Fruit fly (Drosophila melanogaster) whole organism, pupa: ENCODE data around the gene CG31183.
A peak's percentile ranks its signal among the peaks of the same experiment; 100 is the strongest.

ENCODE experiments used
- CG10348 ChIP-seq: fragments of 200-800 bp; sonication (Bioruptor generic); IDR thresholded peaks from 2 replicates; pipeline ENCODE4 v1.3.6; 2022; ENCODE audit warnings: missing biosample characterization, missing genetic modification characterization
- CG12605 ChIP-seq: fragments of 200-800 bp; sonication (Bioruptor generic); IDR thresholded peaks from 2 replicates; pipeline ENCODE4 v1.3.6; 2022; ENCODE audit warnings: missing biosample characterization, missing genetic modification characterization
- CG13204 ChIP-seq: fragments of 200-800 bp; sonication (Bioruptor generic); optimal IDR thresholded peaks from 2 replicates; lab custom pipeline; 2018; ENCODE audit warnings: missing biosample characterization, mild to moderate bottlenecking, missing genetic modification characterization, moderate library complexity
- CG14655 ChIP-seq: fragments of 200-800 bp; sonication (Bioruptor generic); optimal IDR thresholded peaks from 3 replicates; lab custom pipeline; 2017; ENCODE audit warnings: mild to moderate bottlenecking, missing biosample characterization, missing genetic modification reagents, missing genetic modification characterization
- CG15710 ChIP-seq: fragments of 200-800 bp; sonication (Bioruptor generic); optimal IDR thresholded peaks from 2 replicates; lab custom pipeline; 2018; ENCODE audit warnings: missing biosample characterization, mild to moderate bottlenecking, missing genetic modification characterization, moderate library complexity
- CG17806 ChIP-seq: fragments of 200-800 bp; sonication (Bioruptor generic); optimal IDR thresholded peaks from 2 replicates; lab custom pipeline; 2018; ENCODE audit warnings: missing biosample characterization, mild to moderate bottlenecking, missing genetic modification characterization, moderate library complexity
- CG32121 ChIP-seq: fragments of 200-800 bp; sonication (Bioruptor generic); IDR thresholded peaks from 2 replicates; pipeline ENCODE4 v1.3.6; 2022; ENCODE audit warnings: missing biosample characterization, missing genetic modification characterization
- CG34367 ChIP-seq: fragments of 200-800 bp; sonication (Bioruptor generic); optimal IDR thresholded peaks from 2 replicates; lab custom pipeline; 2018; ENCODE audit warnings: missing biosample characterization, mild to moderate bottlenecking, missing genetic modification characterization
- CG4496 ChIP-seq: fragments of 200-800 bp; sonication (Bioruptor generic); IDR thresholded peaks from 3 replicates; pipeline ENCODE4 v1.3.6; 2022; ENCODE audit warnings: missing biosample characterization, missing genetic modification characterization
- CG8159 ChIP-seq: fragments of 200-800 bp; sonication (Bioruptor generic); optimal IDR thresholded peaks from 3 replicates; lab custom pipeline; 2018; ENCODE audit warnings: missing biosample characterization, mild to moderate bottlenecking, missing genetic modification characterization, moderate library complexity
- CG8301 ChIP-seq: fragments of 200-800 bp; sonication (Bioruptor generic); optimal IDR thresholded peaks from 2 replicates; lab custom pipeline; 2018; ENCODE audit warnings: missing biosample characterization, mild to moderate bottlenecking, missing genetic modification characterization
- CG9948 ChIP-seq: fragments of 200-800 bp; sonication (Bioruptor generic); optimal IDR thresholded peaks from 2 replicates; lab custom pipeline; 2018; ENCODE audit warnings: missing biosample characterization, mild to moderate bottlenecking, missing genetic modification characterization, moderate library complexity
- D1 ChIP-seq: fragments of 200-800 bp; sonication (Bioruptor generic); optimal IDR thresholded peaks from 2 replicates; lab custom pipeline; 2018; ENCODE audit warnings: missing biosample characterization, mild to moderate bottlenecking, missing genetic modification characterization, moderate library complexity
- EcR ChIP-seq: fragments of 200-800 bp; sonication (Bioruptor generic); optimal IDR thresholded peaks from 3 replicates; lab custom pipeline; 2019; ENCODE audit warnings: missing biosample characterization, missing genetic modification characterization, mild to moderate bottlenecking, moderate library complexity, missing genetic modification reagents
- Ets98B ChIP-seq: fragments of 200-800 bp; sonication (Bioruptor generic); IDR thresholded peaks from 2 replicates; pipeline ENCODE4 v1.3.6; 2022; ENCODE audit warnings: missing biosample characterization, missing genetic modification characterization
- Pif1A ChIP-seq: fragments of 200-800 bp; sonication (Bioruptor generic); optimal IDR thresholded peaks from 3 replicates; lab custom pipeline; 2016; ENCODE audit warnings: missing biosample characterization, missing genetic modification characterization
- Pif1B ChIP-seq: fragments of 200-800 bp; sonication (Bioruptor generic); optimal IDR thresholded peaks from 3 replicates; lab custom pipeline; 2016; ENCODE audit warnings: missing biosample characterization, missing genetic modification characterization
- Snoo ChIP-seq: fragments of 200-800 bp; sonication (Bioruptor generic); optimal IDR thresholded peaks from 3 replicates; lab custom pipeline; 2017; ENCODE audit warnings: missing biosample characterization, mild to moderate bottlenecking, missing genetic modification characterization, inconsistent platforms
- fd96Ca ChIP-seq: fragments of 200-800 bp; sonication (Bioruptor generic); IDR thresholded peaks from 3 replicates; pipeline ENCODE4 v1.3.6; 2022; ENCODE audit warnings: missing biosample characterization, missing genetic modification characterization
- gl ChIP-seq: fragments of 200-800 bp; sonication (Bioruptor generic); optimal IDR thresholded peaks from 2 replicates; lab custom pipeline; 2018; ENCODE audit warnings: missing biosample characterization, mild to moderate bottlenecking, missing genetic modification characterization
- rn ChIP-seq: fragments of 200-800 bp; sonication (Bioruptor generic); IDR thresholded peaks from 2 replicates; pipeline ENCODE4 v1.3.6; 2022; ENCODE audit warnings: missing biosample characterization, missing genetic modification characterization

The CG31183 gene

DNA sequence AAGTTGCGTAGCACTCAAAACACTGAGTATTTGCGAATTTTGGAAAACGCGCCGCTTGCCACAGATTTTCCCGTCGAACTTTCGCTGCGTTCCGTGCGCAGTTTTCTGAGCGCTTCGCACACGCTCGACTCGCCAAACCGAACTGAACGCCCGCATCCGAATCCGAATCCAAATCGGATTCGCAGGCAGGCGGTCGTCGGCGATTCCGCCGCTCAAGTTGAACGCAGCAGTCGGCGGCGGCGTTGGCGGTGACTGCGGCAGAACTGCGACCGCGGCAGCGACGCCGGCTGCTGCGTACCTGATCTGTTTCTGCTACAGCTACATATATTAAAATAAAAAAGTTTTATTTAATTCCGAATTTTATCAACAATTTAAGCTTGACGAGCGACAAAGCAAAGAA, at the start of gene CG31183:
Gene CG31183, minus strand, starts transcription at position 329 of the 400 bp plus-strand sequence.
- TF ChIP-seq Pif1A (GFP tag; lab: Kevin White, UChicago) (no peak), rn (GFP tag; lab: Robert Waterston, UW) (no peak), CG9948 (tag; lab: Kevin White, UChicago) (no peak), Pif1B (no peak), CG8159 (tag; lab: Kevin White, UChicago) (no peak), CG15710 (tag; lab: Kevin White, UChicago) (no peak), CG17806 (tag; lab: Kevin White, UChicago) (no peak), Ets98B (GFP tag; lab: Robert Waterston, UW) (no peak), CG10348 (GFP tag; lab: Robert Waterston, UW) (no peak)
- TF ChIP-seq, all 21 proteins: peak for 0

DNA sequence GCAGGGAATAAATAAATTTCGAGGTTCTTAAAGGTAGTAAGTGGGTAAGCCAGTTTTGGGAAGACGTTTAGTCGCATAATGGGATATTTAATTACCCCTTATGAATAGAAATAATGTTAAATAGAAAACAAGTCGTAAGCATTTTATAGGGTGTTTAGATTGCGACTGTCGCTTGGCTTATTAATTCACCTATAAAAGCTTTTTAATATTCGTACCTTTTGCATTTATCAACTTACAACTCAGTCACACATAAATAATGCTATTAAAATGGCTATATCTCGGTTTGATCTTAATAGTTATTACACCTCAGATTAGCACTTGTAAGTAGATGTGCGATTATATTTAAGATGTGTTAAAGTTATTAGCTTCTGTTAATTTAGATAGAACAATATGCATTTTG, 49.6 kb upstream of the CG31183 start, which contains the start of gene CG34276:
Gene CG34276, plus strand, starts transcription at position 301 of the 400 bp plus-strand sequence.
- no peak for TF ChIP-seq CG10348 (GFP tag; lab: Robert Waterston, UW)
- TF ChIP-seq Pif1A (GFP tag; lab: Kevin White, UChicago): no peak
- TF ChIP-seq D1 (tag; lab: Kevin White, UChicago): no peak
- TF ChIP-seq CG14655 (GFP tag; lab: Kevin White, UChicago): no peak
- TF ChIP-seq fd96Ca (GFP tag; lab: Robert Waterston, UW): no peak

DNA sequence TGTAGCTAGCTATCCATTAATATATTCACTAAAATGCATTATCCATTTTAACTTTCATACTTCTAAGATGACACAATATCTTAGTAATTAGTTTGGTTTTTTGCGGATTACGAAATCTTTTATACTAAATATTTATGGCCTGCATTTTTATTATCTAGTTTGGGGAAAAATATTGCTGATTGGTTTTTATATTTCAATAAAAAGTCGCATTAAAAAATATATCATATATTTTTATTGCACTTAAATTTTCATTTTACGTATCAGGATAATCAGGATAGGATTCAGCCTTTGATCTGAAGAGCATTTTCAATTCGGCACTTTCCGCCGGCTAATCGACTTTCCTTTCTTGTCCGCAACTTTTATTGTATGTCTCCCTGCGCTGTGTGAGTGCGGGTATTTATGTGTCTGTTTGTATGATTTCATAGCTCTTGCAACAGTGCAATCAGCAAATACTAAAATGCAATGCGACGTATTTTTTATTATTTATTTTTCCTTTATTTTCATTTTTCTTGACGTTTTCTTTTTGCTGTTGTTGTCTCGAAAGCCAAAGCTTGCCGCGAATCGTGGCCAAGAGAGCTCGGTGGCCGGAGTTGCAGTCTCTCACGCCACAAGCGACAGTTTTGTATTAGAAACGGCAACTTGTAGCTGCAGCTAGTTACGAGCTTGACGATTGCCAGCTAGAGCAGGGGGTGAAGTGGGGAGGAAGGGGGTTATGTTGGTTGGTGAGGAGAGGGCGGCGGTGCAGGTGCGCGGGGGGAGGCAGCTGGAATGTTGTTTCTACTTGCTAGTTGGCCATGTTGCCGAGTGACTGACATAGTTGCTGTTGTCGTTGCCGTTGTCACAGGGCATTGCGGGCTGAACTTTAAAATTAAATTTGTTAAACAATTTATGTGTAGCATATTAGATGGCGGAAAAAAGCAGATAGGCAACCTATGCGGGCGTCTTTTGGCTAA, 47.2 kb upstream of the CG31183 start:
- TF ChIP-seq D1 (tag; lab: Kevin White, UChicago): no peak
- TF ChIP-seq CG13204 (GFP tag; lab: Kevin White, UChicago): no peak
- TF ChIP-seq CG15710 (tag; lab: Kevin White, UChicago): no peak
- no peak for TF ChIP-seq Pif1B
- peak; percentile 79 for TF ChIP-seq CG12605 (GFP tag; lab: Robert Waterston, UW)
- no peak for TF ChIP-seq CG9948 (tag; lab: Kevin White, UChicago)
- TF ChIP-seq Snoo (tag; lab: Kevin White, UChicago): no peak
- peak; percentile 51; the same call in 1 of the 2 replicates for TF ChIP-seq CG32121 (GFP tag; lab: Robert Waterston, UW)
- peak; percentile 44 for TF ChIP-seq CG14655 (GFP tag; lab: Kevin White, UChicago)
- peak; percentile 10 for TF ChIP-seq CG8301 (tag; lab: Kevin White, UChicago)
- TF ChIP-seq Ets98B (GFP tag; lab: Robert Waterston, UW): peak; percentile 50; the same call in 1 of the 2 replicates
- TF ChIP-seq CG17806 (tag; lab: Kevin White, UChicago): no peak

DNA sequence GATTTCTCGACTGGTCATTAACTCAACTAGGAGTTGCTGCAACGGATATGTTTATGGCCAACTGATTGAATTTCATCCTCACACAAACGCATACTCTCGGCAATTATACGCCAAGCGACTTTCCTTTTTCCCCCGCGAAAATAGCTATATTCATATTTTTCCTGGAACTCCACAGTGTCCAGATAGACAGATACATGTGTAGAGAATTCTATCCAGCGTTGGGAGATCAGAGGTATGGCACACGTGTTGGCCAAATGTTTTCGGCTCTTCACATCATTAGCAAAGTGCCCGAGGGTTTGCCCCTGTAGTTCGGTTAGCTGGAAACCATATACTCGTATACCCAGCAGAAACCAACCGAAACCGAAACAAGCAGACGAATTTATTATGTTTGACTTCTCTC, 46.0 kb upstream of the CG31183 start:
- TF ChIP-seq EcR: no peak
- no peak for TF ChIP-seq CG17806 (tag; lab: Kevin White, UChicago)
- TF ChIP-seq fd96Ca (GFP tag; lab: Robert Waterston, UW): no peak
- TF ChIP-seq rn (GFP tag; lab: Robert Waterston, UW): no peak
- no peak for TF ChIP-seq CG9948 (tag; lab: Kevin White, UChicago)
- TF ChIP-seq Pif1B: no peak
- TF ChIP-seq CG34367: no peak
- TF ChIP-seq D1 (tag; lab: Kevin White, UChicago): no peak
- no peak for TF ChIP-seq Ets98B (GFP tag; lab: Robert Waterston, UW)
- TF ChIP-seq CG4496: no peak
- TF ChIP-seq Snoo (tag; lab: Kevin White, UChicago): no peak
- TF ChIP-seq CG15710 (tag; lab: Kevin White, UChicago): no peak
- no peak for TF ChIP-seq CG8159 (tag; lab: Kevin White, UChicago)

DNA sequence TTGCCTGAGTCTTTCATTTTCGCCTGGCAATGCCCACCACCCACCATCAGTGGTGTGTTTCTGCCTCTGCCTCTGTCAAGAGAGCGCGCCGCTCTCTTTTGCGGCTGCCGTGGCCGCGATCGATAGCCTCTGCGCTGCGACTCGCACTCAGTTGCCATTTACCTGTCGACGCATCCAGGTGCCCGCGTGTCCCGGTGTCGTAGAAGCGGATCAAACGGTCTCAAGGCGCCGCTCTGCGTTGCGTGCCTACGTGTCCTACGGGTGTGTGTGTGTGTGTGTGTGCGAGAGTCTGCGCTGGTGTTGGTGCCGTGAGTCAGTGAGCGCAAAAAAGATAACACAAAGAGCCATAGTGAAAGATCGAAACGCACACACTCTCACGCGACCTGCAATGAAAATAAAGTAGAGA, 45.0 kb upstream of the CG31183 start, which contains the start of gene Fbxl7:
Gene Fbxl7, plus strand, starts transcription at position 148 of the 406 bp plus-strand sequence.
- TF ChIP-seq fd96Ca (GFP tag; lab: Robert Waterston, UW): peak; percentile 48; the same call in 1 of the 3 replicates
- TF ChIP-seq CG13204 (GFP tag; lab: Kevin White, UChicago): peak; percentile 67
- peak; percentile 59; the same call in 1 of the 2 replicates for TF ChIP-seq CG12605 (GFP tag; lab: Robert Waterston, UW)
- peak; percentile 63 for TF ChIP-seq Ets98B (GFP tag; lab: Robert Waterston, UW)
- peak; percentile 53 for TF ChIP-seq EcR
- peak; percentile 29; the same call in 1 of the 2 replicates for TF ChIP-seq CG32121 (GFP tag; lab: Robert Waterston, UW)
- peak; percentile 4 for TF ChIP-seq CG15710 (tag; lab: Kevin White, UChicago)
- peak; percentile 17 for TF ChIP-seq gl (tag; lab: Kevin White, UChicago)
- TF ChIP-seq D1 (tag; lab: Kevin White, UChicago): no peak
- no peak for TF ChIP-seq rn (GFP tag; lab: Robert Waterston, UW)
- peak; percentile 69 for TF ChIP-seq CG4496

DNA sequence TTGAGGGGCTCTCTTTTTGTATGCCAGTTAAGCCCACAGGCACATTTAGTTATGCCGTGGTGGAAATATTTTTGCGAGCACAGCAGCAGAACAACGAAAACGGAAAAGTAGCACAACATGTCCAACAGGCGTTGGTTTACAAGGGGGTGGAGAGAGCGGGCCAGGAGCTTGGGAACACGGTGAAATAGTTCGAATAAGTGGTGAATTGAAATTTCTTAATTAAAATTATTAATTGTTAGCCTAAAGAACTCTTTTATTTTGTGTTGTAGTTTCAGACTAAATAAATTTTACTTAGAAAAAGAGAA, 44.4 kb upstream of the CG31183 start:
- no peak for TF ChIP-seq D1 (tag; lab: Kevin White, UChicago)
- no peak for TF ChIP-seq Pif1A (GFP tag; lab: Kevin White, UChicago)
- TF ChIP-seq EcR: no peak
- no peak for TF ChIP-seq CG8301 (tag; lab: Kevin White, UChicago)
- no peak for TF ChIP-seq CG8159 (tag; lab: Kevin White, UChicago)
- TF ChIP-seq CG32121 (GFP tag; lab: Robert Waterston, UW): peak; percentile 6; the same call in 1 of the 2 replicates
- TF ChIP-seq gl (tag; lab: Kevin White, UChicago): no peak
- no peak for TF ChIP-seq Snoo (tag; lab: Kevin White, UChicago)
- TF ChIP-seq CG14655 (GFP tag; lab: Kevin White, UChicago): peak; percentile 1
- TF ChIP-seq, all 21 proteins: peak for 2
